Worm (Caenorhabditis elegans) whole organism, late embryonic: ENCODE measurements around the gene K09B11.5.

Experiments used
- ama-1 ChIP-seq: fragments of 150-350 bp; optimal IDR thresholded peaks from 2 replicates; lab custom pipeline; 2014
- ceh-22 ChIP-seq: sonication (generic microtip); optimal IDR thresholded peaks from 2 replicates; lab custom pipeline; 2017; ENCODE audit warnings: missing biosample characterization, missing genetic modification characterization
- ceh-24 ChIP-seq: sonication (generic microtip); optimal IDR thresholded peaks from 2 replicates; lab custom pipeline; 2016; ENCODE audit warnings: mild to moderate bottlenecking, missing genetic modification characterization, missing compliant biosample characterization
- ceh-48 ChIP-seq: sonication (generic microtip); optimal IDR thresholded peaks from 2 replicates; lab custom pipeline; 2016; ENCODE audit warnings: missing genetic modification characterization, inconsistent platforms, missing compliant biosample characterization
- elt-4 ChIP-seq: sonication (generic microtip); optimal IDR thresholded peaks from 2 replicates; lab custom pipeline; 2016; ENCODE audit warnings: missing genetic modification characterization, missing compliant biosample characterization
- ets-4 ChIP-seq: sonication (generic microtip); optimal IDR thresholded peaks from 2 replicates; lab custom pipeline; 2016; ENCODE audit warnings: missing genetic modification characterization, missing compliant biosample characterization
- lin-11 ChIP-seq: fragments of 200-800 bp; sonication (Bioruptor generic); optimal IDR thresholded peaks from 2 replicates; lab custom pipeline; 2018; ENCODE audit warnings: mild to moderate bottlenecking, missing genetic modification characterization, missing compliant biosample characterization
- nfya-1 ChIP-seq: sonication (generic microtip); optimal IDR thresholded peaks from 2 replicates; lab custom pipeline; 2017; ENCODE audit warnings: missing genetic modification characterization, mild to moderate bottlenecking, missing compliant biosample characterization, antibody characterized with exemption, moderate library complexity
- pqm-1 ChIP-seq: sonication (generic microtip); optimal IDR thresholded peaks from 2 replicates; lab custom pipeline; 2016; ENCODE audit warnings: missing genetic modification characterization, missing compliant biosample characterization
- tbx-2 ChIP-seq: sonication (generic microtip); optimal IDR thresholded peaks from 2 replicates; lab custom pipeline; 2016; ENCODE audit warnings: missing genetic modification characterization, missing compliant biosample characterization
- zip-5 ChIP-seq: sonication (generic microtip); optimal IDR thresholded peaks from 2 replicates; lab custom pipeline; 2016; ENCODE audit warnings: missing genetic modification characterization, missing compliant biosample characterization

- TF ChIP-seq zip-5 (tag; lab: Kevin White, UChicago), result no peak
- TF ChIP-seq lin-11, result no peak
- TF ChIP-seq ceh-48 (tag; lab: Kevin White, UChicago), result no peak
- TF ChIP-seq ceh-22 (tag; lab: Kevin White, UChicago), result no peak
- no peak for TF ChIP-seq ceh-24 (tag; lab: Kevin White, UChicago)
- no peak for TF ChIP-seq nfya-1 (tag; lab: Kevin White, UChicago)
- no peak for TF ChIP-seq pqm-1 (tag; lab: Kevin White, UChicago)
- no peak for TF ChIP-seq ets-4
- no peak for TF ChIP-seq ama-1
- TF ChIP-seq tbx-2 (tag; lab: Kevin White, UChicago), result no peak
- no peak for TF ChIP-seq elt-4 (tag; lab: Kevin White, UChicago)
Observed at ce11 chrIV:13408018-13408417, 25.8 kb downstream of the K09B11.5 start, which contains the start of gene Y62E10A.19.
